Fruit fly (Drosophila melanogaster): ENCODE measurements around the gene CG17234.

Gene CG17234

dm6 chr2L:2217067-2217684 lies 35.7 kb upstream of the CG17234 start, which contains the start of the genes CG15386, CG42371 and mio:
Gene CG15386 (minus strand): TSS chr2L:2217246.
Gene CG42371 (minus strand): TSS chr2L:2217246.
Gene mio (plus strand): TSS chr2L:2217290.
- no peak for TF ChIP-seq CG14655 (GFP tag; optimal IDR thresholded peaks at IDR 0.05)
- peak; percentile 18 for TF ChIP-seq Snoo (tag; optimal IDR thresholded peaks at IDR 0.05)
- TF ChIP-seq Pif1A (GFP tag; optimal IDR thresholded peaks at IDR 0.05) = no peak
- TF ChIP-seq Pif1B (GFP tag; optimal IDR thresholded peaks at IDR 0.05) = no peak
- peak; percentile 53; the same call in 2 of the 3 replicates for TF ChIP-seq CG4496 (GFP tag; IDR thresholded peaks at IDR 0.05)
- no peak for TF ChIP-seq CG32121 (GFP tag; IDR thresholded peaks at IDR 0.05)
- peak; percentile 29 for TF ChIP-seq gl (tag; optimal IDR thresholded peaks at IDR 0.05)
- no peak for TF ChIP-seq CG8159 (tag; optimal IDR thresholded peaks at IDR 0.05)
- 0 out of 2 replicates have a peak, but pooled peaks have one; percentile 24 for TF ChIP-seq CG12605 (GFP tag; IDR thresholded peaks at IDR 0.05)
- TF ChIP-seq EcR (GFP tag; optimal IDR thresholded peaks at IDR 0.05) = peak; percentile 14
- TF ChIP-seq CG15710 (tag; optimal IDR thresholded peaks at IDR 0.05) = peak; percentile 12
- TF ChIP-seq CG8301 (tag; optimal IDR thresholded peaks at IDR 0.05) = no peak

- TF ChIP-seq CG12605 (GFP tag; IDR thresholded peaks at IDR 0.05) (no peak), CG14655 (GFP tag; optimal IDR thresholded peaks at IDR 0.05) (no peak), gl (tag; optimal IDR thresholded peaks at IDR 0.05) (no peak), fd96Ca (GFP tag; IDR thresholded peaks at IDR 0.05) (no peak), CG8159 (tag; optimal IDR thresholded peaks at IDR 0.05) (no peak), CG17806 (tag; optimal IDR thresholded peaks at IDR 0.05) (no peak), CG9948 (tag; optimal IDR thresholded peaks at IDR 0.05) (no peak), EcR (GFP tag; optimal IDR thresholded peaks at IDR 0.05) (no peak)
These were observed 32.1 kb upstream of the CG17234 start, which contains the start of gene papi for dm6 chr2L:2220573-2221332. Gene papi (plus strand): TSS chr2L:2220748.

dm6 chr2L:2221649-2222150 lies 31.1 kb upstream of the CG17234 start:
- TF ChIP-seq CG8159 (tag; optimal IDR thresholded peaks at IDR 0.05) (peak; percentile 98), CG15710 (tag; optimal IDR thresholded peaks at IDR 0.05) (peak; percentile 99), gl (tag; optimal IDR thresholded peaks at IDR 0.05) (peak; percentile 98), CG4496 (GFP tag; IDR thresholded peaks at IDR 0.05) (peak; percentile 100), CG32121 (GFP tag; IDR thresholded peaks at IDR 0.05) (peak; percentile 99), CG12605 (GFP tag; IDR thresholded peaks at IDR 0.05) (peak; percentile 100), Snoo (tag; optimal IDR thresholded peaks at IDR 0.05) (peak; percentile 97), fd96Ca (GFP tag; IDR thresholded peaks at IDR 0.05) (peak; percentile 99), CG9948 (tag; optimal IDR thresholded peaks at IDR 0.05) (peak; percentile 98), CG17806 (tag; optimal IDR thresholded peaks at IDR 0.05) (peak; percentile 98), rn (GFP tag; IDR thresholded peaks at IDR 0.05) (peak; percentile 99), CG13204 (GFP tag; optimal IDR thresholded peaks at IDR 0.05) (peak; percentile 96), Pif1B (GFP tag; optimal IDR thresholded peaks at IDR 0.05) (peak; percentile 99), CG8301 (tag; optimal IDR thresholded peaks at IDR 0.05) (peak; percentile 99), Ets98B (GFP tag; IDR thresholded peaks at IDR 0.05) (peak; percentile 99), EcR (GFP tag; optimal IDR thresholded peaks at IDR 0.05) (peak; percentile 80), CG34367 (tag; optimal IDR thresholded peaks at IDR 0.05) (peak; percentile 99), D1 (tag; optimal IDR thresholded peaks at IDR 0.05) (no peak), CG14655 (GFP tag; optimal IDR thresholded peaks at IDR 0.05) (peak; percentile 99), CG10348 (GFP tag; IDR thresholded peaks at IDR 0.05) (peak; percentile 98), Pif1A (GFP tag; optimal IDR thresholded peaks at IDR 0.05) (peak; percentile 99)

DNA sequence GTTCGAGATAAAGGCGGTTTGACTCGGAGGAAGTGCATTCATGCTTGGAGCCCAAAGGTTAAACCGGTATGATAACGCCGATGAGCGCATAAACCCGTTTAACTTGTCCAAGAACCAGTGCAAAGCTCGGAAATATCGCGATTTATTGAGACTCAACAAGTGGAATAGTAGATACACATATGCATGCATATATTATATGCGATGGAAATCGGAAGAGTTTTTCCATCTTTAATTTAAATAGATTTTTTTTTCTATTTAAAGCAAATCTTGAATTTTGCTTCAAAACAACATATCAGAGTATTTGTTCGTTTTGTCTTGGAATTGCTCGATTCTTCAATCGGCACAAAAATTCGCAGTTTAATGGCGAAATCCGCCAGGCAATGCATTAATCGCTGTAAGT lies 30.5 kb upstream of the CG17234 start:
- 0 out of 3 replicates have a peak, but pooled peaks have one; percentile 21 for TF ChIP-seq CG4496 (GFP tag; IDR thresholded peaks at IDR 0.05)
- TF ChIP-seq D1 (tag; optimal IDR thresholded peaks at IDR 0.05) = no peak
- TF ChIP-seq Pif1A (GFP tag; optimal IDR thresholded peaks at IDR 0.05) = peak; percentile 11
- peak; percentile 9 for TF ChIP-seq CG8301 (tag; optimal IDR thresholded peaks at IDR 0.05)
- TF ChIP-seq rn (GFP tag; IDR thresholded peaks at IDR 0.05) = no peak
- TF ChIP-seq Pif1B (GFP tag; optimal IDR thresholded peaks at IDR 0.05) = no peak
- TF ChIP-seq CG10348 (GFP tag; IDR thresholded peaks at IDR 0.05) = no peak
- TF ChIP-seq CG34367 (tag; optimal IDR thresholded peaks at IDR 0.05) = no peak
- TF ChIP-seq CG14655 (GFP tag; optimal IDR thresholded peaks at IDR 0.05) = peak; percentile 31
- TF ChIP-seq CG15710 (tag; optimal IDR thresholded peaks at IDR 0.05) = no peak
- no peak for TF ChIP-seq Snoo (tag; optimal IDR thresholded peaks at IDR 0.05)
- no peak for TF ChIP-seq CG12605 (GFP tag; IDR thresholded peaks at IDR 0.05)
- no peak for TF ChIP-seq gl (tag; optimal IDR thresholded peaks at IDR 0.05)
- no peak for TF ChIP-seq CG9948 (tag; optimal IDR thresholded peaks at IDR 0.05)
- no peak for TF ChIP-seq CG13204 (GFP tag; optimal IDR thresholded peaks at IDR 0.05)
- no peak for TF ChIP-seq CG8159 (tag; optimal IDR thresholded peaks at IDR 0.05)
- no peak for TF ChIP-seq CG17806 (tag; optimal IDR thresholded peaks at IDR 0.05)
- no peak; the same call in 2 of the 3 replicates for TF ChIP-seq fd96Ca (GFP tag; IDR thresholded peaks at IDR 0.05)
- no peak for TF ChIP-seq CG32121 (GFP tag; IDR thresholded peaks at IDR 0.05)
- TF ChIP-seq Ets98B (GFP tag; IDR thresholded peaks at IDR 0.05) = no peak; the same call in none of the 2 replicates
- TF ChIP-seq EcR (GFP tag; optimal IDR thresholded peaks at IDR 0.05) = no peak

Measured in whole organism, pupa.